Fruit fly (Drosophila melanogaster) whole organism, wandering third instar larva: ENCODE results near the gene Edg91.
A peak's percentile ranks its signal among the peaks of the same experiment; 100 is the strongest.

ENCODE experiments used
- Abd-B ChIP-seq: fragments of >200 bp; optimal IDR thresholded peaks from 2 replicates; lab custom pipeline; 2017; ENCODE audit warnings: missing biosample characterization, missing genetic modification characterization
- CG32264 ChIP-seq: fragments of 200-800 bp; sonication (Bioruptor generic); optimal IDR thresholded peaks from 2 replicates; lab custom pipeline; 2016; ENCODE audit warnings: missing biosample characterization, missing genetic modification characterization
- CG9705 ChIP-seq: fragments of 200-800 bp; sonication (Bioruptor generic); optimal IDR thresholded peaks from 2 replicates; lab custom pipeline; 2018; ENCODE audit warnings: missing biosample characterization, mild to moderate bottlenecking, missing genetic modification characterization
- CrebA ChIP-seq: fragments of 200-800 bp; sonication (Bioruptor generic); optimal IDR thresholded peaks from 2 replicates; lab custom pipeline; 2016; ENCODE audit warnings: missing biosample characterization, mild to moderate bottlenecking, missing genetic modification characterization, borderline replicate concordance
- Dif ChIP-seq: fragments of 200-275, 200-300 bp; sonication (Bioruptor generic); optimal IDR thresholded peaks from 2 replicates; lab custom pipeline; 2018; ENCODE audit warnings: missing biosample characterization, missing genetic modification characterization; ENCODE audit not compliant: partially characterized antibody
- GATAd ChIP-seq: sonication (Bioruptor generic); optimal IDR thresholded peaks from 2 replicates; lab custom pipeline; 2016; ENCODE audit warnings: missing biosample characterization, missing genetic modification characterization
- HLH106 ChIP-seq: fragments of 200-800 bp; optimal IDR thresholded peaks from 3 replicates; lab custom pipeline; 2019; ENCODE audit warnings: missing biosample characterization, mild to moderate bottlenecking, missing genetic modification characterization, moderate library complexity
- Hnf4 ChIP-seq: fragments of 200-800 bp; sonication (Bioruptor generic); optimal IDR thresholded peaks from 2 replicates; lab custom pipeline; 2016; ENCODE audit warnings: missing biosample characterization, mild to moderate bottlenecking, missing genetic modification characterization
- Hr78 ChIP-seq: fragments of >200 bp; optimal IDR thresholded peaks from 2 replicates; lab custom pipeline; 2017; ENCODE audit warnings: missing biosample characterization, missing genetic modification characterization
- Jra ChIP-seq: sonication (Bioruptor generic); optimal IDR thresholded peaks from 2 replicates; lab custom pipeline; 2016; ENCODE audit warnings: missing biosample characterization, missing genetic modification characterization
- Mio ChIP-seq: sonication (Bioruptor generic); optimal IDR thresholded peaks from 2 replicates; lab custom pipeline; 2016; ENCODE audit warnings: missing biosample characterization, missing genetic modification characterization
- Myc ChIP-seq: fragments of >200 bp; optimal IDR thresholded peaks from 2 replicates; lab custom pipeline; 2017
- N ChIP-seq: fragments of >200 bp; optimal IDR thresholded peaks from 2 replicates; lab custom pipeline; 2018; ENCODE audit warnings: missing biosample characterization, missing external identifiers, missing genetic modification characterization
- OdsH ChIP-seq: fragments of 200-800 bp; sonication (Bioruptor generic); optimal IDR thresholded peaks from 2 replicates; lab custom pipeline; 2016; ENCODE audit warnings: missing biosample characterization, mild to moderate bottlenecking, missing genetic modification characterization
- Rel ChIP-seq, 2 experiments: fragments of 200-800 bp; sonication (Bioruptor generic) in 1 of 2; optimal IDR thresholded peaks; 2 replicates in 1 of 2; 3 replicates in 1 of 2; lab custom pipeline; 2016 to 2019; ENCODE audit warnings: mild to moderate bottlenecking in 2 of 2, missing biosample characterization in 2 of 2, missing genetic modification characterization in 2 of 2, moderate library complexity in 1 of 2
- Vsx2 ChIP-seq: fragments of 200-300, 225-300 bp; sonication (Bioruptor generic); optimal IDR thresholded peaks from 2 replicates; lab custom pipeline; 2018; ENCODE audit warnings: missing biosample characterization, missing genetic modification characterization; ENCODE audit not compliant: partially characterized antibody
- br ChIP-seq: fragments of 200-800 bp; sonication (Bioruptor generic); optimal IDR thresholded peaks from 2 replicates; lab custom pipeline; 2016; ENCODE audit warnings: missing biosample characterization, missing genetic modification characterization
- brk ChIP-seq: fragments of 200-800 bp; sonication (Bioruptor generic); optimal IDR thresholded peaks from 2 replicates; lab custom pipeline; 2016; ENCODE audit warnings: missing biosample characterization, mild to moderate bottlenecking, missing genetic modification characterization
- dl ChIP-seq, 2 experiments: fragments of 175-275, 200-275 bp in 1 of 2; fragments of 200-275 bp in 1 of 2; sonication (Bioruptor generic); optimal IDR thresholded peaks; lab custom pipeline; 2018; ENCODE audit warnings: mild to moderate bottlenecking in 2 of 2, missing biosample characterization in 2 of 2, missing genetic modification characterization in 2 of 2, moderate library complexity in 2 of 2; ENCODE audit not compliant: partially characterized antibody in 2 of 2, insufficient read depth in 1 of 2
- dmrt93B ChIP-seq: fragments of 200-800 bp; sonication (Bioruptor generic); optimal IDR thresholded peaks from 2 replicates; lab custom pipeline; 2018; ENCODE audit warnings: missing biosample characterization, mild to moderate bottlenecking, missing genetic modification characterization
- dsf ChIP-seq: sonication (Bioruptor generic); optimal IDR thresholded peaks from 2 replicates; lab custom pipeline; 2016; ENCODE audit warnings: missing biosample characterization, missing genetic modification characterization, borderline replicate concordance
- ey ChIP-seq: fragments of 200-800 bp; sonication (Bioruptor generic); optimal IDR thresholded peaks from 2 replicates; lab custom pipeline; 2016; ENCODE audit warnings: missing biosample characterization, missing genetic modification characterization
- foxo ChIP-seq, 2 experiments: fragments of 200-800 bp; sonication (Bioruptor generic); optimal IDR thresholded peaks; 2 replicates in 1 of 2; 3 replicates in 1 of 2; lab custom pipeline; 2016 to 2017; ENCODE audit warnings: missing biosample characterization in 2 of 2, missing genetic modification characterization in 2 of 2
- fru ChIP-seq: fragments of 200-800 bp; sonication (Bioruptor generic); optimal IDR thresholded peaks from 3 replicates; lab custom pipeline; 2016; ENCODE audit warnings: missing biosample characterization, mild to moderate bottlenecking, missing genetic modification characterization
- jim ChIP-seq: fragments of 175-275, 200-325 bp; sonication (Bioruptor generic); optimal IDR thresholded peaks from 2 replicates; lab custom pipeline; 2016; ENCODE audit warnings: missing biosample characterization, mild to moderate bottlenecking, missing genetic modification characterization
- pan ChIP-seq: fragments of >200 bp; optimal IDR thresholded peaks from 2 replicates; lab custom pipeline; 2017
- psq ChIP-seq: fragments of 200-800 bp; sonication (Bioruptor generic); optimal IDR thresholded peaks from 3 replicates; lab custom pipeline; 2017; ENCODE audit warnings: missing biosample characterization, mild to moderate bottlenecking, missing genetic modification characterization, moderate library complexity
- rgr ChIP-seq: fragments of 200-800 bp; sonication (Bioruptor generic); optimal IDR thresholded peaks from 3 replicates; lab custom pipeline; 2016; ENCODE audit warnings: missing biosample characterization, mild to moderate bottlenecking, missing genetic modification characterization
- sage ChIP-seq: fragments of 200-800 bp; sonication (Bioruptor generic); optimal IDR thresholded peaks from 2 replicates; lab custom pipeline; 2016; ENCODE audit warnings: missing biosample characterization, mild to moderate bottlenecking, missing genetic modification characterization
- sv ChIP-seq: fragments of 200-800 bp; sonication (Bioruptor generic); optimal IDR thresholded peaks from 3 replicates; lab custom pipeline; 2016; ENCODE audit warnings: missing biosample characterization, missing genetic modification characterization
- tai ChIP-seq: sonication (Bioruptor generic); optimal IDR thresholded peaks from 2 replicates; lab custom pipeline; 2016; ENCODE audit warnings: missing biosample characterization, missing genetic modification characterization
- usp ChIP-seq: fragments of >200 bp; optimal IDR thresholded peaks from 2 replicates; lab custom pipeline; 2017; ENCODE audit warnings: missing biosample characterization, missing genetic modification characterization
- woc ChIP-seq: sonication (Bioruptor generic); optimal IDR thresholded peaks from 2 replicates; lab custom pipeline; 2016; ENCODE audit warnings: missing biosample characterization, mild to moderate bottlenecking, missing genetic modification characterization

The Edg91 gene

DNA sequence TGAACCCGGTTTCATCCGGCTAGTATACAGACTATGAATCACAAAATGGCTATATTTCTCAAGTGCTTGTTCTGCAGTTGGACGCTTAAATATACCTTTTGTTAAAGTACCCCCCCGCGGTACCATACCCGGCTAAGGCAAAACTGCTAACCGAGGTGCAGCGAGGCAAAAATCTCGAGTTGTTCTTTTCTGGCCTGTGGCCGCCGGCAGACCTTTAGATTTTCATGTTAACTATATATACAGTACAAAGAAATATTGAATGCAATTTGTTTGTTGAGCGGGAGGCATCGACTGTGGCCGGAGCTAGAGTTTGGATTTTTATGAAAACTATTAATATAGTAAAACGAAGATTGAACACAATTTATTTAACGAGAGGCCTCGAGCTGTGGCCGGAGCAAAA lies 4.4 kb upstream of the Edg91 start:
- TF ChIP-seq CG32264 (GFP tag; lab: Kevin White, UChicago) (no peak), Dif (no peak), dmrt93B (GFP tag; lab: Kevin White, UChicago) (no peak), Rel (GFP tag; optimal IDR thresholded peaks at IDR 0.05; lab: Kevin White, UChicago) (no peak), Rel (tag; optimal IDR thresholded peaks at IDR 0.05; lab: Kevin White, UChicago) (no peak), Hnf4 (GFP tag; lab: Kevin White, UChicago) (no peak), N (GFP tag; lab: Kevin White, UChicago) (no peak), sage (GFP tag; lab: Kevin White, UChicago) (no peak), brk (GFP tag; lab: Kevin White, UChicago) (no peak), tai (no peak), CrebA (GFP tag; lab: Kevin White, UChicago) (no peak), foxo (GFP tag; optimal IDR thresholded peaks at IDR 0.05; lab: Kevin White, UChicago) (no peak), Abd-B (no peak), ey (GFP tag; lab: Kevin White, UChicago) (no peak), dsf (GFP tag; lab: Kevin White, UChicago) (no peak), OdsH (GFP tag; lab: Kevin White, UChicago) (no peak), jim (GFP tag; lab: Kevin White, UChicago) (no peak), pan (no peak), Myc (no peak)
- TF ChIP-seq, all 38 proteins: peak for 0

DNA sequence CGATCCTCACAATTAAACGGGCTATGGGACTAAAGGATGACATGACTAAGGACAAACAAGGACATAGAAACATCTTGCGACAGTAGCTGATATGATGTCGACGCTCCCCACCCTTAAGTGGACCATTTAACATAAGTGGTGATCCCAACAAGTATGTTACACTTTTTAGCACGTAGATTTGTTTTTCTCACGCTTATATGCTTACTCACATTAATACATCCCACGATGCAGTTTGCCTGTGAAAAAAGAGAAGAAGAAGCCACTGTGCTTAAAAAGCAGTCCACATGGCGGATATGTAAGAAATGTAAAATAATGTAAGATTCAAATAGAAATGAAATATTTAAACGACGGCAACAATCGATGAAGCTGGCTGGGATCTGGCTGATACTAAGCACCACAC lies 3.8 kb upstream of the Edg91 start:
- peak; percentile 56 for TF ChIP-seq Myc
- TF ChIP-seq N (GFP tag; lab: Kevin White, UChicago) = peak; percentile 31
- TF ChIP-seq Hnf4 (GFP tag; lab: Kevin White, UChicago) = no peak
- TF ChIP-seq psq = no peak
- TF ChIP-seq rgr = no peak
- TF ChIP-seq fru (GFP tag; lab: Kevin White, UChicago) = no peak
- TF ChIP-seq Jra = no peak
- no peak for TF ChIP-seq Mio (GFP tag; lab: Kevin White, UChicago)
- TF ChIP-seq Dif = no peak
- TF ChIP-seq brk (GFP tag; lab: Kevin White, UChicago) = no peak
- no peak for TF ChIP-seq jim (GFP tag; lab: Kevin White, UChicago)
- TF ChIP-seq sage (GFP tag; lab: Kevin White, UChicago) = no peak
- no peak for TF ChIP-seq OdsH (GFP tag; lab: Kevin White, UChicago)
- TF ChIP-seq, all 38 proteins: peak for 2

DNA sequence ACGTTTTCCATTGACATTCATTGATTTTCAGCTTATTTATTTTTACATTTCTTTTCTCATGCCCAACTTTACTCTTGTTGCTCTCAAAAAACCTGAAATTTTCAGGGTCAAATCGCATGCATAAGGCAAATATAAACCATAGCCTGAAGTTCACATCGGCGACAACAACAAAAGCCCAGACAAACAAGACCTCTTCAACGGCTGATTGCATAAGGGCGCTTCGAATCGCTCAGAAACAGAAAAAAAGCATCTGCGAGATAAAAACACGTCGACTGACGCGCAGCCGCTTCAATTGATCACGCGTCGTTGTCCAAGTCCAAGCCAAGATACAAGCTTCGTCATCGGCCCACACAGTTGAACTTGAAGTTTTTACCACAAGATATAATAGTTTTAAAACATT lies 2.2 kb upstream of the Edg91 start, which contains the start of gene CG14327:
Gene CG14327, plus strand, starts transcription at position 161 of the 400 bp plus-strand sequence.
- TF ChIP-seq pan (no peak), brk (GFP tag; lab: Kevin White, UChicago) (no peak), usp (GFP tag; lab: Kevin White, UChicago) (no peak), sv (GFP tag; lab: Kevin White, UChicago) (no peak), br (no peak), Jra (no peak), HLH106 (tag; lab: Kevin White, UChicago) (no peak), rgr (no peak), ey (GFP tag; lab: Kevin White, UChicago) (no peak), tai (no peak), sage (GFP tag; lab: Kevin White, UChicago) (no peak), CrebA (GFP tag; lab: Kevin White, UChicago) (no peak), Dif (no peak), fru (GFP tag; lab: Kevin White, UChicago) (no peak), Vsx2 (GFP tag; lab: Kevin White, UChicago) (no peak), Abd-B (no peak)

DNA sequence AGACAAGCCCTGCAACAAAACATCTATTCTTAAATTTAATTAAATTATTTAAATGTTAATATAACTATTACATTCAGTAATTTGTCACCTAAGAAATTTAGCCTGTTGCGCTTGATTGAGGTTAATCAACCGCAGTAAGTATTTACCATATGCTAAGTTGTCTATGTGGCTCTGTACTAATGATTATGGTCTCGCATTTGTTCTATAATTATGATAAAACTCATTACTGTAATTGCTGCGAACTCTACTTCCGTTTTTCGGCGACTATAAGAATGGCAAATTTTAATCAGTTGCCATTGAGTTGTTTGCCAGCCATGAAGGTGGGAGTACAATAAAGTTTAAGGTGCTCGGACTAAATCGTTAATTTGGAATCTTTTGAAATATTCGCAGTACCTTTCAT lies 1.3 kb upstream of the Edg91 start, which contains the start of gene CG34281:
Gene CG34281, plus strand, starts transcription at position 301 of the 400 bp plus-strand sequence.
- no peak for TF ChIP-seq foxo (GFP tag; optimal IDR thresholded peaks at IDR 0.05; lab: Kevin White, UChicago)
- no peak for TF ChIP-seq sv (GFP tag; lab: Kevin White, UChicago)
- TF ChIP-seq CG9705 (GFP tag; lab: Kevin White, UChicago) = no peak
- TF ChIP-seq rgr = no peak
- TF ChIP-seq brk (GFP tag; lab: Kevin White, UChicago) = no peak
- no peak for TF ChIP-seq CG32264 (GFP tag; lab: Kevin White, UChicago)
- no peak for TF ChIP-seq CrebA (GFP tag; lab: Kevin White, UChicago)
- TF ChIP-seq GATAd (GFP tag; lab: Kevin White, UChicago) = no peak

DNA sequence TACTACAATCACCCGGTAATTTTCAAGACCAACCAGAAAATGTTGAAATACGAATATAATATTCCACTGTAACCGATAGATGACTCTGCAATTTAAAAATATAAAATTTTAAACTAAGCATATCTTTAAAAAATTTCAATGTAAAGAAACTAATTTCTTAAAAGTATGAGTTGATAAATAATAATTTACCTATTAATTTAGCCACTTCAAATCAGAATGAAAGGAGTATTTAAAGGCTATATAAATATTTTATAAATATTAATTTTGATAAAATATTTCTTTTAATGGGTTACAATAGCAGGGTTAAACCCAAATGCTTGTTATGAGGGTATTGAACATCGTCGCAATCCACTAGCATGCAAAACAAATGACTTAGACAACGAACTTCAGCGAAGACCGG lies 525 bp upstream of the Edg91 start:
- no peak for TF ChIP-seq woc (GFP tag; lab: Kevin White, UChicago)
- no peak for TF ChIP-seq dl (GFP tag; optimal IDR thresholded peaks at IDR 0.05; lab: Kevin White, UChicago; ENCODE audit: insufficient read depth in 1 of 2, partially characterized antibody in 2 of 2)
- TF ChIP-seq Hr78 = no peak
- no peak for TF ChIP-seq CG9705 (GFP tag; lab: Kevin White, UChicago)
- no peak for TF ChIP-seq brk (GFP tag; lab: Kevin White, UChicago)
- no peak for TF ChIP-seq Vsx2 (GFP tag; lab: Kevin White, UChicago)
- no peak for TF ChIP-seq ey (GFP tag; lab: Kevin White, UChicago)
- no peak for TF ChIP-seq psq
- no peak for TF ChIP-seq pan
- no peak for TF ChIP-seq HLH106 (tag; lab: Kevin White, UChicago)
- TF ChIP-seq Jra = no peak
- TF ChIP-seq, all 38 proteins: peak for 0
